Fruit fly (Drosophila melanogaster) ovary, adult (tissue): ENCODE measurements around the gene CG1233.

ENCODE experiments used
- CG17801 ChIP-seq: fragments of 200-800 bp; optimal IDR thresholded peaks from 2 replicates; lab custom pipeline; 2019; ENCODE audit warnings: missing biosample characterization, mild to moderate bottlenecking, missing genetic modification characterization, moderate library complexity; ENCODE audit not compliant: partially characterized antibody

The CG1233 gene

dm6 chr3L:338116-338515, 23.2 kb upstream of the CG1233 start:
- no peak for TF ChIP-seq CG17801 (GFP tag; lab: Kevin White, UChicago)

DNA sequence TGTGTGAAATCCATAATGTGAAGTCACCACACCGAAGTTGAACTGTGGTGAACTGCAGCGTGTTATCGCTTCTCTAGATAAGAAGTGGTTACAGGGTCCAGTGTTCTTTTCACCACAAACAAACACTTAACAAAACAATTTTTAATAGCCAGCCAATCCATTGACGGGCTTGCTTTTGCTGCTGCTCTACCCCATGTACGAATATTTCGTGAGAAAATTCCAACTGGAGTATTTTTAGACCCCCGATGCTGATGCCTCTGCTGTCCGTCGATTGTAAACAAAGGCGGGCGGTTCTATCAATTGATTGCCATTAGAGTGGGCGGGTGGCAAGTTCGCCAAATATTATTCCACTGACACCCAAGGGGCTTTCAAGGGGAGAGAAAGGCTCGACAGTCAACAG, 22.2 kb upstream of the CG1233 start:
- no peak for TF ChIP-seq CG17801 (GFP tag; lab: Kevin White, UChicago)

DNA sequence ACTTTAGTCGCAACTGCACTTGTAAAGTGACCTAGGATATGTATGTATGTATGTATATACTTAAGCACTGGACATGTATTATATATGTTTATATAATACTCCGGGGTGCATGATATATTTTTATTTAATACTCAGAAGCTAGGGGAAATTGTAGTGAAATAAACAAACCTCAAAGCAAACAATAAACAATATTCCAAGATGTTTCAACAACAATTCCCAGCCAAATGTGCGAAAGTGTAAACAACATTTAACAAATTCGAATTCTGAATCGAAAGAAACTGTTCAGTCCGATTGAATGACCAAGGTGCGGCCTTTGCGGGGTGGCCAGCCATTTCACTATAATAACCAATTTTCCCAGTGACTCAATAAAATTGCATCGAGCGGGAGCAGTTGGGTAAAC, 21.1 kb upstream of the CG1233 start:
- no peak for TF ChIP-seq CG17801 (GFP tag; lab: Kevin White, UChicago)

DNA sequence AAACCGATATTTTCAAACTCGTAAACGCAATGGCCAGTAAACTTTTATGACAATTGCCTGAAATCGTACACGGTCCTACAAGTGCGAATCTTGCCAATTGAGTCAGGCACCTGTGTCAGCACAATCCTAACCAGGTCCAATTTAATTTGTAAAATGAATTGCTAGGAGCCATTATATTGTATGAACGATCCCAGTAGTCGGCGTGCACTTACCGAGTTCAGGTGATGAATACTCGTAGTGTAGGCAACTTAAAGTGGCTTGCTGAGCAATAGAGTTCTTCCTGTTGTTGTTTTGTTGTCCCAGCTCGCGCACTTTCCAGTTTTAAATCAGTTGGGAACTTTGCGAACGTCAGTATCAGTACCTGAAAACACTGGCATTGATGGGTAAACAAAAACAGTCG, 20.7 kb upstream of the CG1233 start:
- no peak for TF ChIP-seq CG17801 (GFP tag; lab: Kevin White, UChicago)

- peak; percentile 30 for TF ChIP-seq CG17801 (GFP tag; lab: Kevin White, UChicago)
Observed at dm6 chr3L:341052-341852, 20.0 kb upstream of the CG1233 start.

- TF ChIP-seq CG17801 (GFP tag; lab: Kevin White, UChicago), result peak; percentile 43
Observed at dm6 chr3L:342839-343238, 18.4 kb upstream of the CG1233 start, which contains the start of gene mthl10. mthl10 (minus strand) TSS chr3L:342915.

DNA sequence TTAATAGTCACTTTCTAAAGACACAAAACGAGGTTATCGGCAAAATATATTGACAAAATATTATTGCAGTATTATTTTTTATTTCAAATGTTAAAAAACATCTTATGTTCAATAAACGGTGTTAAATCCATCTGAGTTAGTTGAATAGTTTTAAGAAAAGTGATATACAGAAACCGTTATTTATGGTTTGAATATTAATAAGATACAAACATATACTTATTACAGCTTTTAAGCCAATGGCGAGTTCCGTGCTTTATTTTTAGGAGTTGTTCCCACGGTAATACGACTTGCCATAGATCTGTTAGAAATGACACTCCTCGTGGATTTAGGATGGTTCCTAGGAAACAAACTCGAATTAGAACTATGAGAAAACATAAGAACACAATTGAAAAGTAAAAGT, 18.0 kb upstream of the CG1233 start:
- no peak for TF ChIP-seq CG17801 (GFP tag; lab: Kevin White, UChicago)

DNA sequence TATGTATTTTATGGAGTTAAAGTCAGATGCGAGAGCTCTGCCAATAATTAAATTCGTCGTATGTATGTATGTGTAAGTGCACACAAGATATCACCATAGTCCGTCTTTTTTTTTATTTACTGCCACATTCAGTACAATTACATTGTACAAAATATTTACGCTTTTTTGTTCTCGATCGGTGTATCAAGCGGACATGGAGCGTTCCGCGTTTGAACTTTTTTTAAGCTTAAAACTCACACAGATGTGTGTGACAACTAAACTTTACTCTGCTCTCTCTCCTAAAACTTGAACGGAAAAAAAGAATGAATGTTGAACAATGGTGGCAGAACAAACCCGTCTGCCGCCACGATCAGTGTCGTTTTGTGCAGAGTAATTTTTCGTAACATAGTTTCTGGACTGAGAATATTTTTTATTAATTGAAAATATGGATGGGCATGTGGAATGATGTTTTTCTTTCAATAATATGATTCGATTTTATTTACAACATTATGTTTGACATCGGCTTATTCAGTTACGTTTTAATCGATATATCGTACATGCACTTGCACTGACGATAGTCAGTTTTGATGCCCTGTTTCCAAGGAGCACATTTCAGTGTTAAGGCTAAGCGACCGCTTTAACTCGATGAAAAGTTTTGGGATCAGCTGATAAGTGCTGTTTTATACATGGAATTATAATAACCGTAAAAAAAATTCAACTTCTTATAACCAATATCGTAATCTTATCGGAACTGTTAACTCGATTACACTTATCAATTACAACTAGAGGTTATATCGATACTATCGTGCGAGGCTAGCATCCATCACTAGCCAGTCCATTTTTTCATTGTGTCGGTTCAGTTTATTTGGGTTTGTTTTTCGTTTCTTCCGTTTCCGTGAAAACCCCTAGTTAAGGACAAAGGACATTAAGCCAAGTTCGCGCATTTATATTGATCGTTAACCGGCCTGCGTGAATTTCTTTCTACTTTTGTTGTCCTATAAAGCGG, 14.3 kb upstream of the CG1233 start, which contains the start of gene mth:
TSS of gene mth (minus strand) at position 302 of the 985 bp plus-strand sequence.
- TF ChIP-seq CG17801 (GFP tag; lab: Kevin White, UChicago), result peak; percentile 55

DNA sequence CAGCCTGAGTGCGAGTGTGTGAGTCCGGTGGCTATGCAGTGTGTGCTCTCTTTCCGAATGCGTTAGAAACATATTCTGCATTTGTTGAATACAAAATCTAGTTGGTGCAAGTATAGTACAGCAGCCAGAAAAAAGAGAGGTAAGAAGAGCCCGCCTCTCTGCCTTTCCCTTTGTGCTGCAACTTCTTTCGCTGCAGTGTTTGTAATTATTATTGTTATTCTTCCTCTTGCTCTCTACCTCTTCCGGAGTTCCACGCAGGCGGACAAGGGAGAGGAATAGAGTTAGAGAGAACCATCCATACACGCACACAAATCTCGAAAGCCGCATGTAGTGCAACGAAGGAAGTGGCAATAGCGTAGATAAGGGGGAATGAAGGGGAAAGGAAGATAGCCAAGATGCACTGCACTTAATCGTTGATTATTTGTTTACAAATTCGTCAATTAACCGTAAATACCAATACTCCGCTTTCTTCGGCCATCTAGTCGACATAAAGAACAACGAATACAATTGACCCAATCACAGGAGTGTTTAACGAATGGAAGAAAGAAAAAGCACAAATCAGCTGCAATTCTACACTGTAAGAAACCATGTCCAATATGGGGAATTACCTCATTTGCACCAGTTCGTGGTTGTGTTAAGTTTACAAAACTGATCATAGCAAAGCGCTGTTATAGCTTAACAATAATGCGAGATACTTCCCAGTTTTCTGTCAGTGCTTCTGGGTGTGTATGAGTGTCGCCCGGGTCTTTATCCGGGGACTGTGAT, 13.4 kb upstream of the CG1233 start:
- TF ChIP-seq CG17801 (GFP tag; lab: Kevin White, UChicago), result peak; percentile 56

DNA sequence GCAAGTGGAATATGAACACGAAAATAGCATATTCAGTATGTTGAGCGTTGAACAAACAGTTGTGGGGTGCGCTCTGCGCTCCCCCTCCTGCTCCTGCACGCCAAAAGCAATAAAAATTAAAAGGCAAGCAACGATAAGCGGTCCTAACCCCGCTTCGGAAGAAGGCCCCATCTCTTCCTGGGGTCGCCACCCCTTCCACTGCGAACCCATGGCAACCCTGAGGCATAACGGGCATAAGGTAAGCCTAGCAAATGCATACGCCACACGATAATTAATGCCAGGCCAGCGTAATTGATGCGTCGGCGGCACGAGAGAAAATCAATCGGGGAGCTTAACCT, 12.9 kb upstream of the CG1233 start:
- no peak for TF ChIP-seq CG17801 (GFP tag; lab: Kevin White, UChicago)

- TF ChIP-seq CG17801 (GFP tag; lab: Kevin White, UChicago), result no peak
Observed at dm6 chr3L:349751-350150, 11.5 kb upstream of the CG1233 start.

dm6 chr3L:350651-351228, 10.5 kb upstream of the CG1233 start:
- TF ChIP-seq CG17801 (GFP tag; lab: Kevin White, UChicago), result peak; percentile 82

- TF ChIP-seq CG17801 (GFP tag; lab: Kevin White, UChicago), result no peak
Observed at dm6 chr3L:356016-356472, 5.2 kb upstream of the CG1233 start, which contains the start of gene CG1231. CG1231 (plus strand) TSS chr3L:356422.

DNA sequence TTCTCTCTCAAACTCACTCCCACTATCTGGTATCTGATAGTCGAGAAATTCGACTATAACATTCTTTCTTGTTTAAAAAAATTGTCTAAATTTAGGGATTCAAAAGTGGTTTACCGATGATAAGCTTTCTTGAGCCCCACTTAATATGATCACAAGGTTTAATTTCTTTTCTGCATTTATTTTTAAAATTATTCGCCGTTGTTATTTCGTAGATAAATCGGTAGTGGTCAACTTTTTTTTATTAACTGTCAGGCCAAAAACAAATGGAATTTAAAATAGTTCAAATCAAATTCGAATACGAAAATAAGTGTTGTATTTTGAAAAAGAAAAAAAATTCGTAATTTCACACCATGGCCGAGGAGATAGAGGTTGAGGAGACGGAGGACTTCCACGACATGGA, 3.6 kb upstream of the CG1233 start, which contains the start of gene Roc1b:
TSS of gene Roc1b (plus strand) at position 301 of the 400 bp plus-strand sequence.
- no peak for TF ChIP-seq CG17801 (GFP tag; lab: Kevin White, UChicago)
